Fruit fly (Drosophila melanogaster) whole organism, embryonic: ENCODE measurements around the gene ea.

Experiments
- CG10209 ChIP-seq: fragments of 200-800 bp; sonication (Bioruptor generic); optimal IDR thresholded peaks from 3 replicates; lab custom pipeline; 2017; ENCODE audit warnings: missing biosample characterization, mild to moderate bottlenecking, missing genetic modification characterization, missing genetic modification reagents
- CG10274 ChIP-seq: fragments of 200-800 bp; sonication (Bioruptor generic); optimal IDR thresholded peaks from 3 replicates; lab custom pipeline; 2017; ENCODE audit warnings: missing biosample characterization, mild to moderate bottlenecking, missing genetic modification characterization
- CG14014 ChIP-seq: fragments of 200-800 bp; sonication (Bioruptor generic); IDR thresholded peaks from 2 replicates; pipeline ENCODE4 v1.3.6; 2022; ENCODE audit warnings: missing biosample characterization, missing genetic modification characterization
- CG15269 ChIP-seq: fragments of 200-800 bp; sonication (Bioruptor generic); optimal IDR thresholded peaks from 2 replicates; lab custom pipeline; 2018; ENCODE audit warnings: missing biosample characterization, mild to moderate bottlenecking, missing genetic modification characterization, moderate library complexity
- CG17328 ChIP-seq: fragments of 200-800 bp; sonication (Bioruptor generic); IDR thresholded peaks from 2 replicates; pipeline ENCODE4 v1.3.6; 2022; ENCODE audit warnings: missing biosample characterization, missing genetic modification characterization
- CG17802 ChIP-seq: fragments of 200-800 bp; sonication (Bioruptor generic); optimal IDR thresholded peaks from 2 replicates; lab custom pipeline; 2018; ENCODE audit warnings: missing biosample characterization, mild to moderate bottlenecking, missing genetic modification characterization, moderate library complexity
- CG18599 ChIP-seq: fragments of 200-800 bp; sonication (Bioruptor generic); optimal IDR thresholded peaks from 3 replicates; lab custom pipeline; 2017; ENCODE audit warnings: missing biosample characterization, missing genetic modification characterization, mild to moderate bottlenecking, moderate library complexity, missing genetic modification reagents
- CG18764 ChIP-seq: fragments of 200-800 bp; sonication (Bioruptor generic); optimal IDR thresholded peaks from 3 replicates; lab custom pipeline; 2016; ENCODE audit warnings: missing biosample characterization, missing genetic modification characterization
- CG2116 ChIP-seq: fragments of 200-800 bp; sonication (Bioruptor generic); optimal IDR thresholded peaks from 3 replicates; lab custom pipeline; 2018; ENCODE audit warnings: missing biosample characterization, mild to moderate bottlenecking, missing genetic modification characterization
- CG32532 ChIP-seq: fragments of 200-800 bp; sonication (Bioruptor generic); IDR thresholded peaks from 2 replicates; pipeline ENCODE4 v1.3.6; 2022; ENCODE audit warnings: missing biosample characterization, missing genetic modification characterization
- CG33213 ChIP-seq: fragments of 200-800 bp; sonication (Bioruptor generic); optimal IDR thresholded peaks from 3 replicates; lab custom pipeline; 2016; ENCODE audit warnings: missing biosample characterization, missing genetic modification characterization
- CG3847 ChIP-seq: fragments of 200-800 bp; sonication (Bioruptor generic); IDR thresholded peaks from 2 replicates; pipeline ENCODE4 v1.3.6; 2022; ENCODE audit warnings: missing biosample characterization, missing genetic modification characterization
- CG4282 ChIP-seq: fragments of 200-800 bp; sonication (Bioruptor generic); optimal IDR thresholded peaks from 2 replicates; lab custom pipeline; 2016; ENCODE audit warnings: missing biosample characterization, missing genetic modification characterization
- CG6683 ChIP-seq: fragments of 200-800 bp; sonication (Bioruptor generic); optimal IDR thresholded peaks from 2 replicates; lab custom pipeline; 2017; ENCODE audit warnings: missing biosample characterization, mild to moderate bottlenecking, missing genetic modification characterization, missing genetic modification reagents
- CG7556 ChIP-seq: fragments of 200-800 bp; sonication (Bioruptor generic); optimal IDR thresholded peaks from 2 replicates; lab custom pipeline; 2017; ENCODE audit warnings: missing biosample characterization, mild to moderate bottlenecking, missing genetic modification characterization
- CG7786 ChIP-seq: fragments of 200-800 bp; sonication (Bioruptor generic); optimal IDR thresholded peaks from 2 replicates; lab custom pipeline; 2016; ENCODE audit warnings: missing biosample characterization, missing genetic modification characterization
- CG8388 ChIP-seq: fragments of 200-800 bp; sonication (Bioruptor generic); optimal IDR thresholded peaks from 2 replicates; lab custom pipeline; 2019; ENCODE audit warnings: missing biosample characterization, mild to moderate bottlenecking, missing genetic modification characterization, moderate library complexity
- CG9817 ChIP-seq: fragments of 200-800 bp; sonication (Bioruptor generic); optimal IDR thresholded peaks from 2 replicates; lab custom pipeline; 2018; ENCODE audit warnings: missing biosample characterization, mild to moderate bottlenecking, missing genetic modification characterization, moderate library complexity
- CHES-1-like ChIP-seq: fragments of 200-800 bp; sonication (Bioruptor generic); optimal IDR thresholded peaks from 2 replicates; lab custom pipeline; 2016; ENCODE audit warnings: missing biosample characterization, missing genetic modification characterization
- CrebB ChIP-seq: fragments of 200-800 bp; sonication (Bioruptor generic); optimal IDR thresholded peaks from 3 replicates; lab custom pipeline; 2018; ENCODE audit warnings: missing biosample characterization, mild to moderate bottlenecking, missing genetic modification characterization
- Fer3 ChIP-seq: fragments of 200-800 bp; sonication (Bioruptor generic); optimal IDR thresholded peaks from 2 replicates; lab custom pipeline; 2018; ENCODE audit warnings: missing biosample characterization, mild to moderate bottlenecking, missing genetic modification characterization, moderate library complexity
- Jarid2 ChIP-seq: fragments of 200-800 bp; sonication (Bioruptor generic); optimal IDR thresholded peaks from 3 replicates; lab custom pipeline; 2017; ENCODE audit warnings: mild to moderate bottlenecking, missing biosample characterization, missing genetic modification reagents, missing genetic modification characterization
- Nf-YB ChIP-seq: fragments of 200-800 bp; sonication (Bioruptor generic); optimal IDR thresholded peaks from 3 replicates; lab custom pipeline; 2019; ENCODE audit warnings: missing biosample characterization, mild to moderate bottlenecking, missing genetic modification characterization, moderate library complexity
- Nf-YC ChIP-seq: fragments of 200-800 bp; optimal IDR thresholded peaks from 3 replicates; lab custom pipeline; 2019; ENCODE audit warnings: missing biosample characterization, mild to moderate bottlenecking, missing genetic modification characterization, moderate library complexity
- Oli ChIP-seq: fragments of 200-800 bp; sonication (Bioruptor generic); optimal IDR thresholded peaks from 2 replicates; lab custom pipeline; 2018; ENCODE audit warnings: missing biosample characterization, mild to moderate bottlenecking, missing genetic modification characterization, moderate library complexity
- Pdp1 ChIP-seq, 2 experiments: fragments of 200-800 bp; sonication (Bioruptor generic); optimal IDR thresholded peaks; 3 replicates each; lab custom pipeline; 2016; ENCODE audit warnings: missing biosample characterization in 2 of 2, missing genetic modification characterization in 2 of 2, mild to moderate bottlenecking in 1 of 2, moderate library complexity in 1 of 2
- Sox102F ChIP-seq: fragments of 200-800 bp; sonication (Bioruptor generic); optimal IDR thresholded peaks from 2 replicates; lab custom pipeline; 2018; ENCODE audit warnings: missing biosample characterization, mild to moderate bottlenecking, missing genetic modification characterization, moderate library complexity
- Usf ChIP-seq: fragments of 200-800 bp; sonication (Bioruptor generic); optimal IDR thresholded peaks from 2 replicates; lab custom pipeline; 2017; ENCODE audit warnings: missing genotype, missing biosample characterization, missing genetic modification characterization
- amos ChIP-seq: fragments of 200-800 bp; sonication (Bioruptor generic); IDR thresholded peaks from 2 replicates; pipeline ENCODE4 v1.3.6; 2022; ENCODE audit warnings: missing biosample characterization, missing genetic modification characterization; ENCODE audit not compliant: partially characterized antibody
- ap ChIP-seq: fragments of 200-800 bp; sonication (Bioruptor generic); IDR thresholded peaks from 2 replicates; pipeline ENCODE4 v1.3.6; 2022; ENCODE audit warnings: missing biosample characterization, missing genetic modification characterization
- bab2 ChIP-seq: fragments of 200-800 bp; sonication (Bioruptor generic); optimal IDR thresholded peaks from 2 replicates; lab custom pipeline; 2016; ENCODE audit warnings: missing biosample characterization, missing genetic modification characterization
- cad ChIP-seq: fragments of >200 bp; optimal IDR thresholded peaks from 2 replicates; lab custom pipeline; 2017; ENCODE audit warnings: missing biosample characterization, missing genetic modification characterization
- cg ChIP-seq: fragments of 200-800 bp; sonication (Bioruptor generic); optimal IDR thresholded peaks from 3 replicates; lab custom pipeline; 2019; ENCODE audit warnings: missing biosample characterization, mild to moderate bottlenecking, missing genetic modification characterization, moderate library complexity
- ci ChIP-seq: fragments of 200-800 bp; sonication (Bioruptor generic); IDR thresholded peaks from 3 replicates; pipeline ENCODE4 v1.3.6; 2022; ENCODE audit warnings: missing biosample characterization, missing genetic modification characterization
- ftz-f1 ChIP-seq: fragments of 200-800 bp; sonication (Bioruptor generic); optimal IDR thresholded peaks from 2 replicates; lab custom pipeline; 2016; ENCODE audit warnings: missing biosample characterization, missing genetic modification characterization
- gcm2 ChIP-seq: fragments of 200-800 bp; sonication (Bioruptor generic); optimal IDR thresholded peaks from 2 replicates; lab custom pipeline; 2016; ENCODE audit warnings: missing biosample characterization, missing genetic modification characterization
- hb ChIP-seq: fragments of 200-800 bp; sonication (Bioruptor generic); IDR thresholded peaks from 3 replicates; pipeline ENCODE4 v1.3.6; 2022; ENCODE audit warnings: missing biosample characterization, missing genetic modification characterization; ENCODE audit not compliant: partially characterized antibody
- jing ChIP-seq: fragments of 200-800 bp; sonication (Bioruptor generic); optimal IDR thresholded peaks from 2 replicates; lab custom pipeline; 2018; ENCODE audit warnings: missing biosample characterization, mild to moderate bottlenecking, missing genetic modification characterization
- knrl ChIP-seq: fragments of 200-800 bp; sonication (Bioruptor generic); IDR thresholded peaks from 3 replicates; pipeline ENCODE4 v1.3.6; 2022; ENCODE audit warnings: missing biosample characterization, missing genetic modification characterization; ENCODE audit not compliant: partially characterized antibody
- luna ChIP-seq: fragments of 200-800 bp; sonication (Bioruptor generic); optimal IDR thresholded peaks from 2 replicates; lab custom pipeline; 2016; ENCODE audit warnings: missing biosample characterization, missing genetic modification characterization
- nerfin-1 ChIP-seq: fragments of 200-800 bp; sonication (Bioruptor generic); optimal IDR thresholded peaks from 3 replicates; lab custom pipeline; 2019; ENCODE audit warnings: missing biosample characterization, mild to moderate bottlenecking, missing genetic modification characterization, moderate library complexity
- rib ChIP-seq: fragments of 200-800 bp; sonication (Bioruptor generic); IDR thresholded peaks from 2 replicates; pipeline ENCODE4 v1.3.6; 2022; ENCODE audit warnings: missing biosample characterization, missing genetic modification characterization
- salm ChIP-seq: fragments of 200-800 bp; sonication (Bioruptor generic); optimal IDR thresholded peaks from 2 replicates; lab custom pipeline; 2018; ENCODE audit warnings: missing biosample characterization, mild to moderate bottlenecking, missing genetic modification characterization
- sima ChIP-seq: fragments of 200-800 bp; sonication (Bioruptor generic); optimal IDR thresholded peaks from 2 replicates; lab custom pipeline; 2016; ENCODE audit warnings: missing biosample characterization, missing genetic modification characterization
- slp2 ChIP-seq: fragments of 200-800 bp; sonication (Bioruptor generic); optimal IDR thresholded peaks from 2 replicates; lab custom pipeline; 2016; ENCODE audit warnings: missing biosample characterization, missing genetic modification characterization
- ssp ChIP-seq: fragments of 200-800 bp; sonication (Bioruptor generic); IDR thresholded peaks from 2 replicates; pipeline ENCODE4 v1.3.6; 2022; ENCODE audit warnings: missing biosample characterization, missing genetic modification characterization
- tna ChIP-seq: fragments of 200-800 bp; sonication (Bioruptor generic); IDR thresholded peaks from 2 replicates; pipeline ENCODE4 v1.3.6; 2022; ENCODE audit warnings: missing biosample characterization, missing genetic modification characterization; ENCODE audit not compliant: partially characterized antibody
- tx ChIP-seq: fragments of 200-800 bp; sonication (Bioruptor generic); optimal IDR thresholded peaks from 2 replicates; lab custom pipeline; 2016; ENCODE audit warnings: missing biosample characterization, missing genetic modification characterization
- unpg ChIP-seq: fragments of 200-800 bp; sonication (Bioruptor generic); optimal IDR thresholded peaks from 3 replicates; lab custom pipeline; 2018; ENCODE audit warnings: missing biosample characterization, mild to moderate bottlenecking, missing genetic modification characterization, moderate library complexity
- zen2 ChIP-seq: fragments of 200-800 bp; sonication (Bioruptor generic); IDR thresholded peaks from 3 replicates; pipeline ENCODE4 v1.3.6; 2022; ENCODE audit warnings: missing biosample characterization, missing genetic modification characterization; ENCODE audit not compliant: partially characterized antibody

Gene ea

dm6 chr3R:15330472-15330871 is 1.9 kb downstream of the ea start, which contains the start of gene mRpL9 (continued):
- TF ChIP-seq CG8388 (GFP tag; lab: Kevin White, UChicago) (no peak), gcm2 (GFP tag; lab: Kevin White, UChicago) (no peak), Pdp1 (GFP tag; optimal IDR thresholded peaks at IDR 0.05; lab: Kevin White, UChicago) (peak in 1 of 2 experiments; percentile 93), CG10209 (no peak), ssp (no peak), salm (tag; lab: Kevin White, UChicago) (no peak), Fer3 (tag; lab: Kevin White, UChicago) (peak; percentile 35), cg (GFP tag; lab: Kevin White, UChicago) (no peak), slp2 (no peak), cad (GFP tag; lab: Kevin White, UChicago) (no peak), luna (no peak), nerfin-1 (tag; lab: Kevin White, UChicago) (peak; percentile 20), jing (GFP tag; lab: Kevin White, UChicago) (no peak), Oli (tag; lab: Kevin White, UChicago) (no peak), CrebB (no peak), CG17328 (no peak), sima (GFP tag; lab: Kevin White, UChicago) (no peak), CG32532 (GFP tag; lab: Robert Waterston, UW) (peak; percentile 51; the same call in 1 of the 2 replicates), CG7786 (GFP tag; lab: Kevin White, UChicago) (no peak), Usf (GFP tag; lab: Kevin White, UChicago) (no peak), rib (GFP tag; lab: Robert Waterston, UW) (no peak), amos (peak; percentile 26; the same call in 1 of the 2 replicates), CG2116 (GFP tag; lab: Kevin White, UChicago) (peak; percentile 16), unpg (GFP tag; lab: Kevin White, UChicago) (no peak), CG3847 (GFP tag; lab: Robert Waterston, UW) (peak; percentile 58), CG9817 (tag; lab: Kevin White, UChicago) (peak; percentile 33), ci (0 out of 3 replicates have a peak, but pooled peaks have one; percentile 37), CG6683 (GFP tag; lab: Kevin White, UChicago) (no peak), bab2 (GFP tag; lab: Kevin White, UChicago) (no peak), Sox102F (GFP tag; lab: Kevin White, UChicago) (no peak), CG18599 (GFP tag; lab: Kevin White, UChicago) (no peak), Nf-YB (GFP tag; lab: Kevin White, UChicago) (no peak), Nf-YC (tag; lab: Kevin White, UChicago) (peak; percentile 26), CG7556 (no peak), hb (GFP tag; lab: Robert Waterston, UW) (no peak), knrl (GFP tag; lab: Robert Waterston, UW) (peak; percentile 44; the same call in 1 of the 3 replicates), CG4282 (GFP tag; lab: Kevin White, UChicago) (no peak), CG33213 (GFP tag; lab: Kevin White, UChicago) (no peak), zen2 (no peak), CG10274 (GFP tag; lab: Kevin White, UChicago) (no peak), CG14014 (no peak), CG18764 (GFP tag; lab: Kevin White, UChicago) (no peak), tna (GFP tag; lab: Robert Waterston, UW) (no peak), CG17802 (tag; lab: Kevin White, UChicago) (no peak), CG15269 (no peak), ftz-f1 (GFP tag; lab: Kevin White, UChicago) (no peak), tx (no peak), ap (GFP tag; lab: Robert Waterston, UW) (no peak), Jarid2 (GFP tag; lab: Kevin White, UChicago) (no peak), CHES-1-like (GFP tag; lab: Kevin White, UChicago) (no peak)
